Fruit fly (Drosophila melanogaster) whole organism, adult: ENCODE data around the gene Gen.

Experiments
- CG11617 ChIP-seq: fragments of 200-800 bp; sonication (Bioruptor generic); optimal IDR thresholded peaks from 2 replicates; lab custom pipeline; 2017; ENCODE audit warnings: mild to moderate bottlenecking, missing biosample characterization, missing genetic modification reagents, missing genetic modification characterization
- CG12768 ChIP-seq: fragments of 200-800 bp; sonication (Bioruptor generic); optimal IDR thresholded peaks from 2 replicates; lab custom pipeline; 2017; ENCODE audit warnings: missing biosample characterization, missing genetic modification characterization, mild to moderate bottlenecking, moderate library complexity, missing genetic modification reagents
- CG7045 ChIP-seq: fragments of 200-800 bp; sonication (Bioruptor generic); optimal IDR thresholded peaks from 2 replicates; lab custom pipeline; 2017; ENCODE audit warnings: missing biosample characterization, mild to moderate bottlenecking, missing genetic modification characterization
- CG7101 ChIP-seq: fragments of 200-800 bp; sonication (Bioruptor generic); optimal IDR thresholded peaks from 2 replicates; lab custom pipeline; 2018; ENCODE audit warnings: missing biosample characterization, mild to moderate bottlenecking, missing genetic modification characterization, moderate library complexity
- Clk ChIP-seq: fragments of 200-800 bp; sonication (Bioruptor generic); optimal IDR thresholded peaks from 2 replicates; lab custom pipeline; 2017; ENCODE audit warnings: missing biosample characterization, missing genetic modification characterization

- no peak for TF ChIP-seq CG11617
- TF ChIP-seq Clk (GFP tag; lab: Kevin White, UChicago) = no peak
- TF ChIP-seq CG7101 (tag; lab: Kevin White, UChicago) = no peak
- no peak for TF ChIP-seq CG12768 (GFP tag; lab: Kevin White, UChicago)
- no peak for TF ChIP-seq CG7045 (GFP tag; lab: Kevin White, UChicago)
These were observed 30.9 kb upstream of the Gen start for dm6 chr3L:5182994-5183566.
